Fruit fly (Drosophila melanogaster): ENCODE data around the gene up.

Gene up

DNA sequence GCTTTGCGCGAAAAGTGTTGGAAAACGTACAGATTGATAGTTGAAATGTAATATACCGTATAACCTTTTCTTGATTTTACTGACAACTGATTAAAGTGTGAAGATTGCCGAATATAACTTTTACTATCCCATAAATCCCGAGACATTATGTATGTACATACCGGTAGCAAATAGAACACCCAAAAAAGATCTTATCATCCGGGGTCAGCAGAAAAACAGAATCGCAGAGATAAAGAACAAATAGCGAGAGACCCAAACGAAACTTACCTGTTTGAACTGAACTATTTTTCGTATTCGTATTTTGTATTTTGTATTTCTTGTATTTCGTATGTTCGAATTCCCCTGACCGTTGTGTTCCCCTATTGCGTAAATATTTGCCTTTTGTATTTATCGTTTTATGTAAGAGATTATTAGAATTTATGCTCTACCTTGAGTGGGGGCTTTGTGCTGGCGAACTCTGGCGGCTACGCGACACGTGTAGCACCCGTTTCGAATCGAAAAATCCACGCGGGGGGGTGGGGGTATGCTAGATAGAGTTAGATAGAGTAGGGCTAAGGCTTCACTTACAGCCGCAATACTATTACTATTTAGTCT is 31.0 kb upstream of the up start (continued):
- TF ChIP-seq Bteb2 (GFP tag; optimal IDR thresholded peaks at IDR 0.05) (no peak), Camta (GFP tag; optimal IDR thresholded peaks at IDR 0.05) (no peak), CG2120 (GFP tag; optimal IDR thresholded peaks at IDR 0.05) (peak; percentile 30), CG1603 (tag; optimal IDR thresholded peaks at IDR 0.05) (peak; percentile 8), br (optimal IDR thresholded peaks at IDR 0.05) (no peak), CG15601 (tag; optimal IDR thresholded peaks at IDR 0.05) (peak; percentile 14), CG15073 (GFP tag; optimal IDR thresholded peaks at IDR 0.05) (no peak), CG2202 (tag; optimal IDR thresholded peaks at IDR 0.05) (peak; percentile 48), CG1233 (GFP tag; optimal IDR thresholded peaks at IDR 0.05) (peak; percentile 35), CG15479 (GFP tag; optimal IDR thresholded peaks at IDR 0.05) (peak; percentile 59), Med (GFP tag) (peak; percentile 64), CG4424 (GFP tag; optimal IDR thresholded peaks at IDR 0.05) (no peak), sug (tag; optimal IDR thresholded peaks at IDR 0.05) (peak; percentile 37), Meics (GFP tag; optimal IDR thresholded peaks at IDR 0.05) (peak; percentile 24), prd (optimal IDR thresholded peaks at IDR 0.05) (no peak), prd (GFP tag; IDR thresholded peaks at IDR 0.05) (no peak)

DNA sequence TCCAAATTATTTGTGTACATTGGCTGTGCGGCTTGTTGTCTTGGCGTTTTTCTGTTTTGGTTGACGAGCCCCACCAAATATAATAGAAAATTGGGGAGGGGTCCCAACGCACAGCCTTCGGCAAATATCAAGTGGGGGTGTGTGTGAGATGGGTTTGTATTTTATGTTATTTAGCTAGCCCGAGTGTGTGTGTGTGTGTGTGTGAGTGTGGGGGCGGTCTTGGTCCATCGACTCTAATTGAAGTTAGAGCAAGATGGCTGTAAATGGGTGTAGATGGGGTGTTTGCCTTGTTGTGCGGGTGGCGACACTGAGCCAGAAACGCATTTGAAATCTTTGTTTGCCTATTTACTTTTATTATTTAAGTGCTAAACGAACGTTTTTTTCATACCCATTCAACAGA is 30.2 kb upstream of the up start:
- TF ChIP-seq fd96Cb (tag; optimal IDR thresholded peaks at IDR 0.05), result no peak
- no peak for TF ChIP-seq Trl (optimal IDR thresholded peaks at IDR 0.05)
- no peak for TF ChIP-seq Trl (GFP tag; optimal IDR thresholded peaks at IDR 0.05)
- TF ChIP-seq Eip74EF (GFP tag; optimal IDR thresholded peaks at IDR 0.05), result no peak
- no peak for TF ChIP-seq al (GFP tag; IDR thresholded peaks at IDR 0.05)
- TF ChIP-seq CG10366 (GFP tag; IDR thresholded peaks at IDR 0.05), result no peak
- no peak for TF ChIP-seq CG11093 (GFP tag; IDR thresholded peaks at IDR 0.05)
- TF ChIP-seq CG12219 (GFP tag; optimal IDR thresholded peaks at IDR 0.05), result peak; percentile 17
- TF ChIP-seq Sry-δ (GFP tag; optimal IDR thresholded peaks at IDR 0.05), result no peak
- TF ChIP-seq jing (GFP tag; optimal IDR thresholded peaks at IDR 0.05), result no peak
- TF ChIP-seq crc (GFP tag; optimal IDR thresholded peaks at IDR 0.05), result no peak
- peak; percentile 10 for TF ChIP-seq CG3407 (GFP tag; optimal IDR thresholded peaks at IDR 0.05)
- TF ChIP-seq CG4328 (GFP tag; optimal IDR thresholded peaks at IDR 0.05), result no peak
- TF ChIP-seq CG13296 (GFP tag; optimal IDR thresholded peaks at IDR 0.05), result peak; percentile 17
- no peak for TF ChIP-seq CG2202 (tag; optimal IDR thresholded peaks at IDR 0.05)
- no peak for TF ChIP-seq CTCF (GFP tag; optimal IDR thresholded peaks at IDR 0.05)
- TF ChIP-seq CG12659 (GFP tag; optimal IDR thresholded peaks at IDR 0.05), result peak; percentile 13
- no peak for TF ChIP-seq schlank (tag; optimal IDR thresholded peaks at IDR 0.05)
- TF ChIP-seq trh (GFP tag; optimal IDR thresholded peaks at IDR 0.05), result no peak
- TF ChIP-seq mam (GFP tag; optimal IDR thresholded peaks at IDR 0.05), result no peak
- no peak for TF ChIP-seq fu2 (GFP tag; optimal IDR thresholded peaks at IDR 0.05)
- peak; percentile 36 for TF ChIP-seq lab (GFP tag; optimal IDR thresholded peaks at IDR 0.05)
- no peak for TF ChIP-seq ash1 (GFP tag; optimal IDR thresholded peaks at IDR 0.05)
- TF ChIP-seq Atf-2 (GFP tag; optimal IDR thresholded peaks at IDR 0.05), result no peak
- TF ChIP-seq CG17359 (tag; optimal IDR thresholded peaks at IDR 0.05), result peak; percentile 26
- TF ChIP-seq disco-r (GFP tag; optimal IDR thresholded peaks at IDR 0.05), result peak; percentile 0
- TF ChIP-seq CG8765 (GFP tag; IDR thresholded peaks at IDR 0.05), result no peak
- peak; percentile 25 for TF ChIP-seq CG15011 (GFP tag; optimal IDR thresholded peaks at IDR 0.05)
- peak; percentile 37 for TF ChIP-seq CG12769 (tag; optimal IDR thresholded peaks at IDR 0.05)
- peak; percentile 36 for TF ChIP-seq mirr (GFP tag; optimal IDR thresholded peaks at IDR 0.05)
- TF ChIP-seq sr (GFP tag; IDR thresholded peaks at IDR 0.05), result peak; percentile 73; the same call in 2 of the 3 replicates
- TF ChIP-seq sug (tag; optimal IDR thresholded peaks at IDR 0.05), result peak; percentile 19
- peak; percentile 17 for TF ChIP-seq CG5180 (GFP tag; optimal IDR thresholded peaks at IDR 0.05)
- TF ChIP-seq insv (GFP tag; optimal IDR thresholded peaks at IDR 0.05), result no peak
- no peak for TF ChIP-seq az2 (GFP tag; optimal IDR thresholded peaks at IDR 0.05)
- no peak for TF ChIP-seq CG14050 (GFP tag; IDR thresholded peaks at IDR 0.05)
- TF ChIP-seq CG43689 (GFP tag; IDR thresholded peaks at IDR 0.05), result no peak
- TF ChIP-seq ERR (GFP tag; optimal IDR thresholded peaks at IDR 0.05), result no peak
